Worm (Caenorhabditis elegans) whole organism, young adult: ENCODE results near the gene fip-2.

Experiments
- B0261.1 ChIP-seq: sonication (generic microtip); optimal IDR thresholded peaks from 2 replicates; lab custom pipeline; 2016; ENCODE audit warnings: mild to moderate bottlenecking, missing genetic modification characterization, moderate library complexity, missing compliant biosample characterization
- B0336.3 ChIP-seq: fragments of 200-800 bp; sonication (Bioruptor generic); IDR thresholded peaks from 2 replicates; pipeline ENCODE4 v1.3.6; 2022; ENCODE audit warnings: missing genetic modification characterization, missing compliant biosample characterization
- C06A6.2 ChIP-seq: fragments of 200-800 bp; sonication (Bioruptor generic); conservative IDR thresholded peaks from 2 replicates; pipeline ENCODE4 v1.3.6; 2022; ENCODE audit warnings: missing genetic modification characterization, missing compliant biosample characterization
- C17E4.6 ChIP-seq: fragments of 200-800 bp; sonication (Bioruptor generic); IDR thresholded peaks from 2 replicates; pipeline ENCODE4 v1.3.6; 2022; ENCODE audit warnings: missing genetic modification reagents, missing genetic modification characterization, missing compliant biosample characterization
- F10E7.11 ChIP-seq: sonication (generic microtip); optimal IDR thresholded peaks from 2 replicates; lab custom pipeline; 2017; ENCODE audit warnings: mild to moderate bottlenecking, missing genetic modification characterization, moderate library complexity, missing compliant biosample characterization
- F55B11.4 ChIP-seq: sonication (generic microtip); optimal IDR thresholded peaks from 2 replicates; lab custom pipeline; 2016; ENCODE audit warnings: missing compliant biosample characterization, missing genetic modification characterization, borderline replicate concordance; ENCODE audit not compliant: insufficient read depth
- F57A8.1 ChIP-seq: fragments of 200-800 bp; sonication (Bioruptor generic); optimal IDR thresholded peaks from 2 replicates; lab custom pipeline; 2018; ENCODE audit warnings: mild to moderate bottlenecking, missing genetic modification characterization, moderate library complexity, missing compliant biosample characterization
- F57C9.4 ChIP-seq: sonication (generic microtip); optimal IDR thresholded peaks from 2 replicates; lab custom pipeline; 2017; ENCODE audit warnings: mild to moderate bottlenecking, missing genetic modification characterization, missing compliant biosample characterization
- Y53F4B.3 ChIP-seq: fragments of 200-800 bp; sonication (Bioruptor generic); IDR thresholded peaks from 2 replicates; pipeline ENCODE4 v1.3.6; 2022; ENCODE audit warnings: missing genetic modification reagents, missing genetic modification characterization, missing compliant biosample characterization
- Y79H2A.3 ChIP-seq: fragments of 200-800 bp; sonication (Bioruptor generic); conservative IDR thresholded peaks from 2 replicates; pipeline ENCODE4 v1.3.6; 2022; ENCODE audit warnings: missing genetic modification reagents, missing genetic modification characterization, missing compliant biosample characterization
- akir-1 ChIP-seq: fragments of 200-800 bp; sonication (Bioruptor generic); optimal IDR thresholded peaks from 2 replicates; lab custom pipeline; 2018; ENCODE audit warnings: mild to moderate bottlenecking, missing genetic modification characterization, moderate library complexity, missing compliant biosample characterization
- aptf-3 ChIP-seq: fragments of 200-800 bp; sonication (Bioruptor generic); IDR thresholded peaks from 2 replicates; pipeline ENCODE4 v1.3.6; 2022; ENCODE audit warnings: missing genetic modification characterization, missing compliant biosample characterization
- athp-1 ChIP-seq: sonication (generic microtip); optimal IDR thresholded peaks from 2 replicates; lab custom pipeline; 2017; ENCODE audit warnings: mild to moderate bottlenecking, missing genetic modification characterization, missing compliant biosample characterization
- attf-5 ChIP-seq: fragments of 200-800 bp; sonication (Bioruptor generic); optimal IDR thresholded peaks from 2 replicates; lab custom pipeline; 2018; ENCODE audit warnings: mild to moderate bottlenecking, missing genetic modification characterization, missing compliant biosample characterization
- cebp-1 ChIP-seq, 2 experiments: fragments of 200-800 bp in 1 of 2; sonication (Bioruptor generic) in 1 of 2; sonication (generic microtip) in 1 of 2; IDR thresholded peaks in 1 of 2; optimal IDR thresholded peaks in 1 of 2; 2 replicates each; pipeline versions ENCODE4 v1.3.6 to Lab custom; 2017 to 2022; ENCODE audit warnings: missing compliant biosample characterization in 2 of 2, missing genetic modification characterization in 2 of 2, mild to moderate bottlenecking in 1 of 2, missing genetic modification reagents in 1 of 2, moderate library complexity in 1 of 2
- ceh-40 ChIP-seq: fragments of 200-800 bp; sonication (Bioruptor generic); IDR thresholded peaks from 2 replicates; pipeline ENCODE4 v1.3.6; 2022; ENCODE audit warnings: missing genetic modification characterization, missing compliant biosample characterization
- ceh-58 ChIP-seq: fragments of 200-800 bp; sonication (Bioruptor generic); IDR thresholded peaks from 2 replicates; pipeline ENCODE4 v1.3.6; 2022; ENCODE audit warnings: missing genetic modification characterization, missing compliant biosample characterization
- ceh-79 ChIP-seq: sonication (generic microtip); optimal IDR thresholded peaks from 2 replicates; lab custom pipeline; 2017; ENCODE audit warnings: mild to moderate bottlenecking, missing genetic modification characterization, missing compliant biosample characterization
- dox-1 ChIP-seq: fragments of 200-800 bp; sonication (Bioruptor generic); IDR thresholded peaks from 2 replicates; pipeline ENCODE4 v1.3.6; 2022; ENCODE audit warnings: missing genetic modification reagents, missing genetic modification characterization, missing compliant biosample characterization
- dpl-1 ChIP-seq: fragments of 150-350 bp; optimal IDR thresholded peaks from 2 replicates; lab custom pipeline; 2014; ENCODE audit warnings: missing biosample characterization, missing genetic modification reagents, missing genetic modification characterization
- efl-1 ChIP-seq: fragments of 150-350 bp; optimal IDR thresholded peaks from 2 replicates; lab custom pipeline; 2014; ENCODE audit warnings: missing biosample characterization, missing genetic modification reagents, missing genetic modification characterization
- egl-18 ChIP-seq: fragments of 200-800 bp; sonication (Bioruptor generic); IDR thresholded peaks from 2 replicates; pipeline ENCODE4 v1.3.6; 2022; ENCODE audit warnings: missing genetic modification reagents, missing genetic modification characterization, missing compliant biosample characterization
- egl-44 ChIP-seq: fragments of 200-800 bp; sonication (Bioruptor generic); IDR thresholded peaks from 2 replicates; pipeline ENCODE4 v1.3.6; 2022; ENCODE audit warnings: missing genetic modification reagents, missing genetic modification characterization, missing compliant biosample characterization
- egrh-3 ChIP-seq: fragments of 200-800 bp; sonication (Bioruptor generic); IDR thresholded peaks from 2 replicates; pipeline ENCODE4 v1.3.6; 2022; ENCODE audit warnings: missing genetic modification reagents, missing genetic modification characterization, missing compliant biosample characterization
- ekl-4 ChIP-seq: fragments of 200-800 bp; sonication (Bioruptor generic); IDR thresholded peaks from 2 replicates; pipeline ENCODE4 v1.3.6; 2022; ENCODE audit warnings: missing genetic modification reagents, missing genetic modification characterization, missing compliant biosample characterization
- fkh-3 ChIP-seq: sonication (generic microtip); optimal IDR thresholded peaks from 2 replicates; lab custom pipeline; 2016; ENCODE audit warnings: mild to moderate bottlenecking, missing genetic modification characterization, missing compliant biosample characterization
- hmg-1.2 ChIP-seq: fragments of 200-800 bp; sonication (Bioruptor generic); IDR thresholded peaks from 2 replicates; pipeline ENCODE4 v1.3.6; 2022; ENCODE audit warnings: missing genetic modification reagents, missing genetic modification characterization, missing compliant biosample characterization
- hmg-20 ChIP-seq: fragments of 200-800 bp; sonication (Bioruptor generic); IDR thresholded peaks from 2 replicates; pipeline ENCODE4 v1.3.6; 2022; ENCODE audit warnings: missing genetic modification reagents, missing genetic modification characterization, missing compliant biosample characterization
- let-526 ChIP-seq: fragments of 200-800 bp; sonication (Bioruptor generic); IDR thresholded peaks from 2 replicates; pipeline ENCODE4 v1.3.6; 2022; ENCODE audit warnings: missing genetic modification reagents, missing genetic modification characterization, missing compliant biosample characterization
- let-607 ChIP-seq, 2 experiments: fragments of 200-800 bp in 1 of 2; sonication (Bioruptor generic) in 1 of 2; sonication (generic microtip) in 1 of 2; optimal IDR thresholded peaks; 2 replicates each; lab custom pipeline; 2016 to 2018; ENCODE audit warnings: mild to moderate bottlenecking in 2 of 2, missing compliant biosample characterization in 2 of 2, missing genetic modification characterization in 2 of 2, moderate library complexity in 2 of 2, missing genotype in 1 of 2
- lin-35 ChIP-seq, 3 experiments: fragments of 150-350 bp in 2 of 3; sonication (generic microtip) in 1 of 3; optimal IDR thresholded peaks; 2 replicates each; lab custom pipeline; 2014 to 2018; ENCODE audit warnings: missing biosample characterization in 3 of 3, missing genetic modification characterization in 3 of 3, missing genetic modification reagents in 3 of 3
- lin-40 ChIP-seq: sonication (generic microtip); optimal IDR thresholded peaks from 2 replicates; lab custom pipeline; 2016; ENCODE audit warnings: missing genetic modification characterization, mild to moderate bottlenecking, missing compliant biosample characterization, missing genotype, missing genetic modification reagents
- madf-10 ChIP-seq: sonication (generic microtip); optimal IDR thresholded peaks from 2 replicates; lab custom pipeline; 2016; ENCODE audit warnings: mild to moderate bottlenecking, missing genetic modification characterization, missing compliant biosample characterization
- mes-4 ChIP-seq: sonication (generic microtip); optimal IDR thresholded peaks from 2 replicates; lab custom pipeline; 2016; ENCODE audit warnings: missing genotype, missing genetic modification characterization, missing compliant biosample characterization
- mxl-1 ChIP-seq: sonication (generic microtip); optimal IDR thresholded peaks from 2 replicates; lab custom pipeline; 2016; ENCODE audit warnings: missing genetic modification characterization, missing compliant biosample characterization
- nfya-2 ChIP-seq: fragments of 200-800 bp; sonication (Bioruptor generic); IDR thresholded peaks from 2 replicates; pipeline ENCODE4 v1.3.6; 2022; ENCODE audit warnings: missing genetic modification reagents, missing genetic modification characterization, missing compliant biosample characterization
- nhr-179 ChIP-seq: sonication (generic microtip); optimal IDR thresholded peaks from 2 replicates; lab custom pipeline; 2016; ENCODE audit warnings: mild to moderate bottlenecking, missing genetic modification characterization, missing compliant biosample characterization
- pha-4 ChIP-seq: fragments of 150-350 bp; sonication (generic microtip); optimal IDR thresholded peaks from 2 replicates; lab custom pipeline; 2014; ENCODE audit warnings: missing biosample characterization, missing genetic modification reagents, missing genetic modification characterization
- rpc-1 ChIP-seq, 2 experiments: fragments of 150-350 bp in 1 of 2; sonication (generic microtip) in 1 of 2; optimal IDR thresholded peaks; 2 replicates each; lab custom pipeline; 2014 to 2018; ENCODE audit warnings: missing biosample characterization in 1 of 2, missing genetic modification characterization in 1 of 2, missing genetic modification reagents in 1 of 2, missing genotype in 1 of 2
- sdz-38 ChIP-seq: sonication (generic microtip); optimal IDR thresholded peaks from 2 replicates; lab custom pipeline; 2016; ENCODE audit warnings: missing genotype, missing genetic modification characterization, missing compliant biosample characterization
- sea-2 ChIP-seq: fragments of 200-800 bp; sonication (Bioruptor generic); IDR thresholded peaks from 2 replicates; pipeline ENCODE4 v1.3.6; 2022; ENCODE audit warnings: missing genetic modification characterization, missing compliant biosample characterization
- snpc-1.1 ChIP-seq: sonication (generic microtip); optimal IDR thresholded peaks from 2 replicates; lab custom pipeline; 2017; ENCODE audit warnings: missing genetic modification characterization, mild to moderate bottlenecking, missing compliant biosample characterization, antibody characterized with exemption, moderate library complexity, missing genotype, missing genetic modification reagents; ENCODE audit not compliant: insufficient read depth
- snpc-3.4 ChIP-seq: sonication (generic microtip); optimal IDR thresholded peaks from 2 replicates; lab custom pipeline; 2017; ENCODE audit warnings: missing genetic modification characterization, mild to moderate bottlenecking, missing compliant biosample characterization, antibody characterized with exemption, moderate library complexity, missing genotype, missing genetic modification reagents
- snpc-4 ChIP-seq, 5 experiments: fragments of 150-350 bp in 1 of 5; sonication (generic microtip) in 4 of 5; optimal IDR thresholded peaks; 2 replicates each; lab custom pipeline; 2014 to 2018; ENCODE audit warnings: missing genetic modification characterization in 5 of 5, missing biosample characterization in 3 of 5, antibody characterized with exemption in 2 of 5, mild to moderate bottlenecking in 2 of 5, missing compliant biosample characterization in 2 of 5, missing genotype in 2 of 5, moderate library complexity in 2 of 5, missing genetic modification reagents in 1 of 5
- somi-1 ChIP-seq: fragments of 200-800 bp; sonication (Bioruptor generic); optimal IDR thresholded peaks from 2 replicates; lab custom pipeline; 2018; ENCODE audit warnings: mild to moderate bottlenecking, missing genetic modification characterization, missing compliant biosample characterization
- sptf-2 ChIP-seq: fragments of 200-800 bp; sonication (Bioruptor generic); optimal IDR thresholded peaks from 2 replicates; lab custom pipeline; 2018; ENCODE audit warnings: mild to moderate bottlenecking, missing genetic modification characterization, missing compliant biosample characterization

The fip-2 gene

ce11 chrV:9078815-9079525 lies 11.2 kb downstream of the fip-2 start:
- TF ChIP-seq ceh-79 (tag; lab: Kevin White, UChicago) (no peak), B0261.1 (tag; lab: Kevin White, UChicago) (no peak), Y79H2A.3 (no peak), attf-5 (peak; percentile 29), snpc-3.4 (no peak), ceh-40 (GFP tag; lab: Robert Waterston, UW) (no peak), lin-35 (GFP tag; optimal IDR thresholded peaks at IDR 0.05; lab: Kevin White, UChicago) (no peak), fkh-3 (tag; lab: Kevin White, UChicago) (no peak), egl-18 (GFP tag; lab: Robert Waterston, UW) (no peak), let-526 (no peak), snpc-4 (GFP tag; optimal IDR thresholded peaks at IDR 0.05; lab: Kevin White, UChicago) (no peak), snpc-4 (tag; optimal IDR thresholded peaks at IDR 0.05; lab: Kevin White, UChicago) (peak in 1 of 4 experiments; percentile 1), mes-4 (tag; lab: Kevin White, UChicago) (no peak), dox-1 (GFP tag; lab: Robert Waterston, UW) (peak; percentile 49; the same call in 1 of the 2 replicates), F57A8.1 (GFP tag; lab: Kevin White, UChicago) (no peak), pha-4 (no peak), somi-1 (GFP tag; lab: Kevin White, UChicago) (no peak), hmg-1.2 (GFP tag; lab: Robert Waterston, UW) (no peak), B0336.3 (0 out of 2 replicates have a peak, but pooled peaks have one; percentile 22), madf-10 (no peak), sptf-2 (GFP tag; lab: Kevin White, UChicago) (no peak), F57C9.4 (tag; lab: Kevin White, UChicago) (no peak), F55B11.4 (no peak), sea-2 (GFP tag; lab: Robert Waterston, UW) (no peak), ekl-4 (GFP tag; lab: Robert Waterston, UW) (no peak), egl-44 (GFP tag; lab: Robert Waterston, UW) (no peak), dpl-1 (GFP tag; lab: Kevin White, UChicago) (no peak), cebp-1 (GFP tag; IDR thresholded peaks at IDR 0.05; lab: Robert Waterston, UW) (no peak), cebp-1 (tag; optimal IDR thresholded peaks at IDR 0.05; lab: Kevin White, UChicago) (peak; percentile 63), athp-1 (tag; lab: Kevin White, UChicago) (no peak), akir-1 (GFP tag; lab: Kevin White, UChicago) (no peak), lin-40 (tag; lab: Kevin White, UChicago) (no peak), Y53F4B.3 (GFP tag; lab: Robert Waterston, UW) (no peak), F10E7.11 (tag; lab: Kevin White, UChicago) (no peak), aptf-3 (GFP tag; lab: Robert Waterston, UW) (no peak), C17E4.6 (GFP tag; lab: Robert Waterston, UW) (no peak), let-607 (tag; optimal IDR thresholded peaks at IDR 0.05; lab: Kevin White, UChicago) (peak in 1 of 2 experiments; percentile 31), snpc-1.1 (tag; lab: Kevin White, UChicago) (no peak), nhr-179 (tag; lab: Kevin White, UChicago) (no peak), egrh-3 (GFP tag; lab: Robert Waterston, UW) (no peak), rpc-1 (optimal IDR thresholded peaks at IDR 0.05; lab: Kevin White, UChicago) (no peak), rpc-1 (tag; optimal IDR thresholded peaks at IDR 0.05; lab: Kevin White, UChicago) (no peak), ceh-58 (GFP tag; lab: Robert Waterston, UW) (no peak), sdz-38 (tag; lab: Kevin White, UChicago) (no peak), nfya-2 (GFP tag; lab: Robert Waterston, UW) (no peak), efl-1 (GFP tag; lab: Kevin White, UChicago) (no peak), mxl-1 (tag; lab: Kevin White, UChicago) (no peak), hmg-20 (no peak), C06A6.2 (GFP tag; lab: Robert Waterston, UW) (no peak)
